Worm (Caenorhabditis elegans) whole organism, L4/young adult: ENCODE results near the gene F10B5.2.

Source experiments
- dao-5 ChIP-seq: sonication (generic microtip); optimal IDR thresholded peaks from 2 replicates; lab custom pipeline; 2016; ENCODE audit warnings: missing genotype, missing genetic modification characterization, moderate library complexity, missing compliant biosample characterization
- him-1 ChIP-seq: sonication (generic microtip); optimal IDR thresholded peaks from 2 replicates; lab custom pipeline; 2016; ENCODE audit warnings: missing genotype, missing genetic modification reagents, missing genetic modification characterization, missing compliant biosample characterization

- TF ChIP-seq him-1 (tag; lab: Kevin White, UChicago) (no peak), dao-5 (tag; lab: Kevin White, UChicago) (no peak)
These were observed 13.4 kb downstream of the F10B5.2 start, which contains the start of gene pch-2 for ce11 chrII:8157991-8158390.
